Fruit fly (Drosophila melanogaster): ENCODE data around the gene CG15506.

- TF ChIP-seq psq (optimal IDR thresholded peaks at IDR 0.05), result no peak
- no peak for TF ChIP-seq Sin3A (optimal IDR thresholded peaks at IDR 0.05)
Measured at dm6 chr3R:29696359-29696758, 22.1 kb upstream of the CG15506 start.

Data from Kc167 (cell line).